Fruit fly (Drosophila melanogaster): ENCODE measurements around the gene Sytbeta.

dm6 chr3L:15005774-15006173 lies 59.0 kb downstream of the Sytbeta start:
- TF ChIP-seq dac (GFP tag; optimal IDR thresholded peaks at IDR 0.05) (peak; percentile 2), vri (GFP tag; optimal IDR thresholded peaks at IDR 0.05) (no peak), Sox102F (GFP tag; optimal IDR thresholded peaks at IDR 0.05) (no peak), CG4318 (GFP tag; optimal IDR thresholded peaks at IDR 0.05) (no peak), CG10631 (GFP tag; optimal IDR thresholded peaks at IDR 0.05) (peak; percentile 67), Eip75B (GFP tag; optimal IDR thresholded peaks at IDR 0.05) (peak; percentile 37), eg (GFP tag; IDR thresholded peaks at IDR 0.05) (no peak), CG15336 (GFP tag; IDR thresholded peaks at IDR 0.05) (peak; percentile 43), Sox14 (GFP tag; optimal IDR thresholded peaks at IDR 0.05) (peak; percentile 23), Smox (GFP tag; optimal IDR thresholded peaks at IDR 0.05) (peak; percentile 12), Hr38 (GFP tag; optimal IDR thresholded peaks at IDR 0.05) (no peak), CG32006 (GFP tag; optimal IDR thresholded peaks at IDR 0.05) (peak; percentile 51)
